Worm (Caenorhabditis elegans): ENCODE results near the gene cyp-37A1.

cyp-37A1 gene

DNA sequence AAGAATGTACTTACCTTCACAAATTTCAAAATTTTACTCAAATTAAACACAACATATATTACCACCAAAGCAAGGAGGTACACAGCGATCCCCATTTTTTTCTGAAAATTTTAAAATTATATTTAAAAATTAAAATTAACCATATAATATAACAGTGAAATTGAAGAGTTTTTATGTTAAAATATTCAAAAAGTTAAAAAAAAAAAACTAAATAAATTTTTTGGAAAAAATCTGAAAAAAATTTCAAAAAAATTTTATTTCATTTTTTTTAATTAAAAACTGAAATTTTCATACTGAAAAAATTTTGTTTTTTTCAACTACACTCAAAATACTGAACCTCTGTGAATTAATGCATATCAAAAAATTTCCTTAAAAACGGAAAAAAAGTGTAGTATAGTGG is at the start of gene cyp-37A1:
cyp-37A1 (minus strand) TSS at position 101 of the 400 bp plus-strand sequence.
- no peak for TF ChIP-seq tbx-11 (GFP tag; IDR thresholded peaks at IDR 0.05)
- TF ChIP-seq hmg-4 (GFP tag; optimal IDR thresholded peaks at IDR 0.05): no peak
- TF ChIP-seq tbx-37 (GFP tag; conservative IDR thresholded peaks at IDR 0.05): no peak
- no peak for TF ChIP-seq scrt-1 (GFP tag; IDR thresholded peaks at IDR 0.05)
- no peak for TF ChIP-seq F13C5.2 (tag; optimal IDR thresholded peaks at IDR 0.05)
- TF ChIP-seq B0310.2 (tag; optimal IDR thresholded peaks at IDR 0.05): no peak
- no peak for TF ChIP-seq sea-1 (GFP tag; conservative IDR thresholded peaks at IDR 0.05)
- TF ChIP-seq ceh-13 (GFP tag; optimal IDR thresholded peaks at IDR 0.05): no peak
- no peak for TF ChIP-seq aly-1 (tag; optimal IDR thresholded peaks at IDR 0.05)
- no peak for TF ChIP-seq tra-4 (tag; optimal IDR thresholded peaks at IDR 0.05)
- no peak for TF ChIP-seq pes-1 (GFP tag; IDR thresholded peaks at IDR 0.05)
- TF ChIP-seq ama-1 (optimal IDR thresholded peaks at IDR 0.05): no peak

DNA sequence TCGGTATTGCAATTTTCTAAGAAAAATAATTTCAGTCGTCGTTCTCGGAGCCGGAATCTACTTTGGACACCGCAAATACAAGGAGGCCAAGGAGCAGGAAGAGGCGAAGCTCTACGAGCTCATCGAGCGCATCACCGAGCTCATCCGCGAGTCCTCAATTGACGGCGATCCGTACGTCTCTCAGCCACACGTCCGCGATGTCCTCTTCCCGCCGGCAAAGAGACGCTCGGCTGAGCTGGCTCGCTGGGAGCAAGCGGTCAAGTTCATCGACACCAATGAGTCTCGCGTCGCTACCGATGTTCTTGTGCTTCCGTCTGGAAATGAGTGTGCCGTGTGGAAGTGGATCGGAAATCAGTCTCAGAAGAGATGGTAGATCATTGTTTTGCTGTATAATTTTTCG is 48.7 kb upstream of the cyp-37A1 start:
- TF ChIP-seq scrt-1 (GFP tag; IDR thresholded peaks at IDR 0.05) (no peak), tbx-11 (GFP tag; IDR thresholded peaks at IDR 0.05) (no peak), hnd-1 (tag; optimal IDR thresholded peaks at IDR 0.05) (no peak), aly-1 (tag; optimal IDR thresholded peaks at IDR 0.05) (no peak), ceh-13 (GFP tag; optimal IDR thresholded peaks at IDR 0.05) (no peak), flt-1 (GFP tag; IDR thresholded peaks at IDR 0.05) (no peak), B0310.2 (tag; optimal IDR thresholded peaks at IDR 0.05) (no peak), ama-1 (optimal IDR thresholded peaks at IDR 0.05) (no peak), hmbx-1 (tag; optimal IDR thresholded peaks at IDR 0.05) (no peak), tra-4 (tag; optimal IDR thresholded peaks at IDR 0.05) (no peak), hmg-4 (GFP tag; optimal IDR thresholded peaks at IDR 0.05) (no peak), F13C5.2 (tag; optimal IDR thresholded peaks at IDR 0.05) (no peak)

DNA sequence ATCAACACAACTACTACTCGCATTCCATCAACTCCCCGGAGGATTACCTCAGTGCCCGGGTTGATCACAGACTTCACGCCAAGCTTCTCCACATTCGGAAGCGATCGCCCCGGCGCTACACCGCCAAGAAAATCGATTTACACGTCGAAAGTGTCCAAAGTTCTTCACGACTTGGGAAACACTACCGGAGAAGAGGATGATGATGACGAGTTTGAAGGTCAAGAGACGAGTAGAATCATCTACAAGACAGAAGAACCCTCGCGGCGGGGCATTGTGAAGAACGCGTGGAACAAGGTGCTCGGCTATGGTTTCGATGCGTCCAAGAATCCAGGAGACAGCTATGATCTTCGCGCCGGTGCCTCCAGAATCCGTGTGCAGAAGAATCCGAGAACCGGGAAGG is 47.3 kb upstream of the cyp-37A1 start:
- TF ChIP-seq ceh-36 (tag; optimal IDR thresholded peaks at IDR 0.05): no peak
- no peak for TF ChIP-seq ama-1 (optimal IDR thresholded peaks at IDR 0.05)
- TF ChIP-seq ceh-13 (GFP tag; optimal IDR thresholded peaks at IDR 0.05): no peak
- no peak for TF ChIP-seq tra-4 (tag; optimal IDR thresholded peaks at IDR 0.05)
- no peak for TF ChIP-seq pes-1 (GFP tag; IDR thresholded peaks at IDR 0.05)
- no peak for TF ChIP-seq F13C5.2 (tag; optimal IDR thresholded peaks at IDR 0.05)

DNA sequence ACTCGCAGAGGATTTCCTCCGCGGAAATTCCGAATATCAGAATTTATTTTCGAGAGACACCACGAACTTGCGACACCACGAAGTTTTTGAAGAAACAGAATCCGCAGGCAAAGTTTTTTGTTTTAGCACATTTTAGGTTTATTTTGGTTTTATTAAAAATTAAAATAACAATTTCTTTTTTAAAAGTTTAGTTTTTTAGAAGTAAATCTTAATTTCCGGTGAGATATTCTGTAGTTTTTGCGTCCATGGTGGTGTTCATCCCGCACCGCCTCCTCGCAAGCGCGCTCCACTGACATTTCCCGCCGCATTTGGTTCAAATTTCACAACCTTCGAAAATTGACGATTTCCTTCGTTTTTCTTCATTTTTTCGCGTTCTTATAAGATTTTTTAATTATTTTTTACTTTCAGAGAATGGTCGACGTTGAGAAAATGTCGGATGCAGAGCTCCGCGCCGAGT is 46.3 kb upstream of the cyp-37A1 start, which contains the start of gene lem-2:
lem-2 (plus strand) TSS at position 407 of the 457 bp plus-strand sequence.
- peak; percentile 6 for TF ChIP-seq hmg-4 (GFP tag; optimal IDR thresholded peaks at IDR 0.05)
- TF ChIP-seq ama-1 (optimal IDR thresholded peaks at IDR 0.05): no peak
- TF ChIP-seq hnd-1 (tag; optimal IDR thresholded peaks at IDR 0.05): peak; percentile 38
- TF ChIP-seq sea-1 (GFP tag; conservative IDR thresholded peaks at IDR 0.05): no peak
- peak; percentile 48; the same call in 1 of the 2 replicates for TF ChIP-seq flt-1 (GFP tag; IDR thresholded peaks at IDR 0.05)
- TF ChIP-seq F13C5.2 (tag; optimal IDR thresholded peaks at IDR 0.05): peak; percentile 78
- TF ChIP-seq pes-1 (GFP tag; IDR thresholded peaks at IDR 0.05): no peak; the same call in 1 of the 2 replicates
- TF ChIP-seq aly-1 (tag; optimal IDR thresholded peaks at IDR 0.05): no peak
- TF ChIP-seq hmbx-1 (tag; optimal IDR thresholded peaks at IDR 0.05): peak; percentile 60
- TF ChIP-seq tbx-37 (GFP tag; conservative IDR thresholded peaks at IDR 0.05): no peak
- no peak for TF ChIP-seq tbx-11 (GFP tag; IDR thresholded peaks at IDR 0.05)
- TF ChIP-seq scrt-1 (GFP tag; IDR thresholded peaks at IDR 0.05): 0 out of 2 replicates have a peak, but pooled peaks have one; percentile 13
- TF ChIP-seq ceh-36 (tag; optimal IDR thresholded peaks at IDR 0.05): no peak
- TF ChIP-seq ceh-13 (GFP tag; optimal IDR thresholded peaks at IDR 0.05): peak; percentile 50
- TF ChIP-seq ets-7 (tag; optimal IDR thresholded peaks at IDR 0.05): peak; percentile 53
- peak; percentile 56 for TF ChIP-seq B0310.2 (tag; optimal IDR thresholded peaks at IDR 0.05)
- peak; percentile 85 for TF ChIP-seq tra-4 (tag; optimal IDR thresholded peaks at IDR 0.05)

DNA sequence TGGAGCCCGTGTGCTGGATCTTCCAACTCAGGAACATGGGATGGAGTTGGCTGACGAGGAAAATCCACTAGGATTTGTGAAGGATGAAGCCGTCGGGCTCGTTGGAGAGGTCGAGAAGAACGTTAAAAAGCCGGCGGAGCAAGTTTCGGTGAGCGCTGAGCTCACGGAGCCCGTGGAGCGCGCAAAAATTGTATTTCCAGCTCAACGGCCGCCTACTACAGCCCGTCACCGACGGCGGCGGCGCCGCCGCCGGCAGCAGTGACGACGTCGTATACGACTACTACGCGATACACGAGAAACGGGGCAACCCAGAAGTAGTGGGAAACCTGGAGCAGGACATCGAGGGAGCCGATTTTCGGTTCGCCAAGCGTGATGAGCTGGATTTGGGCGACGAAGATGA is 44.1 kb upstream of the cyp-37A1 start:
- TF ChIP-seq hmbx-1 (tag; optimal IDR thresholded peaks at IDR 0.05) (no peak), tbx-37 (GFP tag; conservative IDR thresholded peaks at IDR 0.05) (no peak), ama-1 (optimal IDR thresholded peaks at IDR 0.05) (no peak), pes-1 (GFP tag; IDR thresholded peaks at IDR 0.05) (0 out of 2 replicates have a peak, but pooled peaks have one; percentile 6)

DNA sequence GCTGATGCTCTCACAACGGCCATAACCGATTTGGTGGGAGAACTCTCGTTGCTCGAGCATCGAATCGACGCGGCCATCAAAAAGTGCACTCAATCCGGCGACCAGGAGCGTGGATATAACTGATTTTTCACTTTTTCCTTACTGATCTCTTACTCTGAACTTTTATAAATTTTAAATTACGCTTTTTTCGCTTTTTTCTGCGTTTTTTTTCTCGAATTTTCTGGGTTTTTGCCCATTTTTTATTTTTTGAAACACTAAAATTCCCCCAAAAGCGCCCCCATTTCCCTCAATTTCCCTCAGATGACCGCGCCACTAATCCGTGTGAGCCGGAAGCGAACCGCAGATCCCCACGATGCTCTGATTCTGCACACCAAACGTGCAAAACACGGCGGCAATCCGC is 43.7 kb upstream of the cyp-37A1 start, which contains the start of gene W01G7.4:
W01G7.4 (plus strand) TSS at position 301 of the 400 bp plus-strand sequence.
- TF ChIP-seq aly-1 (tag; optimal IDR thresholded peaks at IDR 0.05) (no peak), ama-1 (optimal IDR thresholded peaks at IDR 0.05) (no peak), ceh-36 (tag; optimal IDR thresholded peaks at IDR 0.05) (no peak), sea-1 (GFP tag; conservative IDR thresholded peaks at IDR 0.05) (no peak), F13C5.2 (tag; optimal IDR thresholded peaks at IDR 0.05) (no peak)

DNA sequence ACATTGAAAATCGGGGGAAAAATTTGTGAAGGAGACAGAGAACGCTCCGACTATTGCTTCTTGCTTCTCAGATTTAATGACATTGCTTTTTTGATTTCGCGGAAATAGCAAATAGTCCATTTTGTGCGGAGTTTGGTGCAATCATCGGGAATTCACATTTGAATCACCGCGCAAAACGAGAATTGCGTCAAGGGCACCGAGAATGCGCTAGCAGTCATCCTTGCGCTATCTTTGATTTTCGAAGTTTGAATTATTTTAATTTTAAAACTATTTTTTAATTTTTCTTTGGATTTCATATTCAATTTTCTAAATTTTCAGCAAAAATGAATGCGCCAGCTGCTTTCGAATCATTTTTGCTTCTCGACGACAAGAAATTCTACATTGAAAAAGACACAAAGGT is 43.0 kb upstream of the cyp-37A1 start, which contains the start of gene rpb-11:
rpb-11 (plus strand) TSS at position 319 of the 400 bp plus-strand sequence.
- no peak for TF ChIP-seq tra-4 (tag; optimal IDR thresholded peaks at IDR 0.05)
- no peak for TF ChIP-seq hmbx-1 (tag; optimal IDR thresholded peaks at IDR 0.05)
- no peak for TF ChIP-seq ets-7 (tag; optimal IDR thresholded peaks at IDR 0.05)
- TF ChIP-seq ceh-36 (tag; optimal IDR thresholded peaks at IDR 0.05): no peak
- peak; percentile 34 for TF ChIP-seq hmg-4 (GFP tag; optimal IDR thresholded peaks at IDR 0.05)
- peak; percentile 68 for TF ChIP-seq pes-1 (GFP tag; IDR thresholded peaks at IDR 0.05)
- 0 out of 2 replicates have a peak, but pooled peaks have one; percentile 24 for TF ChIP-seq sea-1 (GFP tag; conservative IDR thresholded peaks at IDR 0.05)
- peak; percentile 59; the same call in 1 of the 2 replicates for TF ChIP-seq tbx-11 (GFP tag; IDR thresholded peaks at IDR 0.05)
- peak; percentile 17 for TF ChIP-seq hnd-1 (tag; optimal IDR thresholded peaks at IDR 0.05)
- peak; percentile 60; the same call in 1 of the 2 replicates for TF ChIP-seq tbx-37 (GFP tag; conservative IDR thresholded peaks at IDR 0.05)
- TF ChIP-seq ama-1 (optimal IDR thresholded peaks at IDR 0.05): no peak
- no peak for TF ChIP-seq aly-1 (tag; optimal IDR thresholded peaks at IDR 0.05)
- TF ChIP-seq B0310.2 (tag; optimal IDR thresholded peaks at IDR 0.05): no peak
- peak; percentile 23 for TF ChIP-seq ceh-13 (GFP tag; optimal IDR thresholded peaks at IDR 0.05)
- peak; percentile 36; the same call in 1 of the 2 replicates for TF ChIP-seq scrt-1 (GFP tag; IDR thresholded peaks at IDR 0.05)
- TF ChIP-seq F13C5.2 (tag; optimal IDR thresholded peaks at IDR 0.05): peak; percentile 88
- TF ChIP-seq flt-1 (GFP tag; IDR thresholded peaks at IDR 0.05): peak; percentile 72
